Worm (Caenorhabditis elegans) whole organism, L3 larva: ENCODE results near the gene rheb-1.

Experiments
- ceh-82 ChIP-seq: fragments of 150-350 bp; optimal IDR thresholded peaks from 2 replicates; lab custom pipeline; 2014; ENCODE audit warnings: missing biosample characterization, missing genetic modification characterization
- elt-1 ChIP-seq: fragments of 150-350 bp; optimal IDR thresholded peaks from 2 replicates; lab custom pipeline; 2014; ENCODE audit warnings: missing biosample characterization, missing genetic modification characterization
- nhr-23 ChIP-seq: fragments of 150-350 bp; optimal IDR thresholded peaks from 2 replicates; lab custom pipeline; 2014; ENCODE audit warnings: missing biosample characterization, missing genetic modification reagents, missing genetic modification characterization
- nhr-77 ChIP-seq: fragments of 150-350 bp; optimal IDR thresholded peaks from 2 replicates; lab custom pipeline; 2014; ENCODE audit warnings: missing biosample characterization, missing genetic modification characterization

- TF ChIP-seq nhr-23 (tag; lab: Kevin White, UChicago) (no peak), nhr-77 (no peak), ceh-82 (tag; lab: Kevin White, UChicago) (no peak), elt-1 (no peak)
These were observed 16.2 kb upstream of the rheb-1 start for ce11 chrIII:9471996-9472395.
